1 fruit fly cellular context compared by ENCODE assay signal in genomic region chr3R:18298900-18299321, dm6.
A peak's percentile ranks its signal among the peaks of the same experiment; 100 is the strongest.
TF ChIP-seq lines count a peak whose summit lies in the region.

Dlc90F (plus strand) TSS chr3R:18299229.

TF ChIP-seq in whole organism, embryonic, 481 proteins besides CTCF, POLR2A, EP300 and RAD21 (continued from another document and continues in another):
- TF ChIP-seq CG9797 (GFP tag; optimal IDR thresholded peaks at IDR 0.05; lab: Kevin White, UChicago) (peak; percentile 90), Hey (tag; optimal IDR thresholded peaks at IDR 0.05; lab: Kevin White, UChicago) (no peak), Dp (GFP tag; optimal IDR thresholded peaks at IDR 0.05; lab: Kevin White, UChicago) (peak; percentile 44), CG18011 (GFP tag; optimal IDR thresholded peaks at IDR 0.05; lab: Kevin White, UChicago) (peak; percentile 22), Fer3 (tag; optimal IDR thresholded peaks at IDR 0.05; lab: Kevin White, UChicago) (peak; percentile 60), ab (GFP tag; optimal IDR thresholded peaks at IDR 0.05; lab: Kevin White, UChicago) (no peak), CG13123 (GFP tag; optimal IDR thresholded peaks at IDR 0.05; lab: Kevin White, UChicago) (peak; percentile 67), bsh (GFP tag; optimal IDR thresholded peaks at IDR 0.05; lab: Kevin White, UChicago) (peak in 1 of 2 experiments; percentile 72), pan (optimal IDR thresholded peaks at IDR 0.05; lab: Kevin White, UChicago) (no peak), pan (GFP tag; optimal IDR thresholded peaks at IDR 0.05 in 1 of 2, IDR thresholded peaks at IDR 0.05 in 1 of 2) (peak in 1 of 2 experiments; percentile 81), CG17328 (GFP tag; IDR thresholded peaks at IDR 0.05; lab: Robert Waterston, UW) (peak; percentile 72), Atf3 (GFP tag; optimal IDR thresholded peaks at IDR 0.05; lab: Kevin White, UChicago) (peak; percentile 68), NFAT (GFP tag; IDR thresholded peaks at IDR 0.05; lab: Robert Waterston, UW) (peak; percentile 65), amos (GFP tag; IDR thresholded peaks at IDR 0.05; lab: Robert Waterston, UW; ENCODE audit: partially characterized antibody) (0 out of 2 replicates have a peak, but pooled peaks have one; percentile 47), CG11456 (GFP tag; IDR thresholded peaks at IDR 0.05; lab: Robert Waterston, UW) (peak; percentile 86), CG1602 (GFP tag; optimal IDR thresholded peaks at IDR 0.05; lab: Kevin White, UChicago) (peak; percentile 75), sc (optimal IDR thresholded peaks at IDR 0.05; lab: Kevin White, UChicago) (no peak), sc (GFP tag; optimal IDR thresholded peaks at IDR 0.05; lab: Kevin White, UChicago) (peak; percentile 53), CG10274 (GFP tag; optimal IDR thresholded peaks at IDR 0.05; lab: Kevin White, UChicago) (no peak), Sry-β (GFP tag; optimal IDR thresholded peaks at IDR 0.05; lab: Kevin White, UChicago) (no peak), CG12071 (GFP tag; optimal IDR thresholded peaks at IDR 0.05; lab: Kevin White, UChicago) (no peak), CG12104 (GFP tag; optimal IDR thresholded peaks at IDR 0.05; lab: Kevin White, UChicago) (peak; percentile 12), CG14860 (GFP tag; IDR thresholded peaks at IDR 0.05; lab: Robert Waterston, UW; ENCODE audit: partially characterized antibody) (no peak), CG4282 (GFP tag; optimal IDR thresholded peaks at IDR 0.05; lab: Kevin White, UChicago) (peak; percentile 39), cg (GFP tag; optimal IDR thresholded peaks at IDR 0.05; lab: Kevin White, UChicago) (no peak), CG8388 (GFP tag; optimal IDR thresholded peaks at IDR 0.05; lab: Kevin White, UChicago) (peak; percentile 72), Opbp (GFP tag; IDR thresholded peaks at IDR 0.05; lab: Robert Waterston, UW; ENCODE audit: partially characterized antibody) (no peak), CG3407 (GFP tag; optimal IDR thresholded peaks at IDR 0.05; lab: Kevin White, UChicago) (peak; percentile 54), Vsx1 (GFP tag; optimal IDR thresholded peaks at IDR 0.05; lab: Kevin White, UChicago) (no peak), abd-A (tag; optimal IDR thresholded peaks at IDR 0.05; lab: Kevin White, UChicago) (peak; percentile 49), pum (GFP tag; optimal IDR thresholded peaks at IDR 0.05; lab: Kevin White, UChicago) (peak; percentile 77), CG14710 (tag; optimal IDR thresholded peaks at IDR 0.05; lab: Kevin White, UChicago) (peak; percentile 89), Ravus (GFP tag; IDR thresholded peaks at IDR 0.05; lab: Robert Waterston, UW) (peak; percentile 28; the same call in 1 of the 2 replicates), CG12299 (tag; optimal IDR thresholded peaks at IDR 0.05; lab: Kevin White, UChicago) (peak; percentile 25), scrt (GFP tag; optimal IDR thresholded peaks at IDR 0.05; lab: Kevin White, UChicago) (peak; percentile 17), CG7928 (GFP tag; optimal IDR thresholded peaks at IDR 0.05; lab: Kevin White, UChicago) (peak; percentile 67), tgo (GFP tag; IDR thresholded peaks at IDR 0.05; lab: Robert Waterston, UW) (peak; percentile 85), CG15479 (GFP tag; optimal IDR thresholded peaks at IDR 0.05; lab: Kevin White, UChicago) (peak; percentile 43), CG7963 (GFP tag; IDR thresholded peaks at IDR 0.05; lab: Robert Waterston, UW; ENCODE audit: partially characterized antibody) (no peak), CG16863 (GFP tag; optimal IDR thresholded peaks at IDR 0.05; lab: Kevin White, UChicago) (peak; percentile 41), jigr1 (GFP tag; IDR thresholded peaks at IDR 0.05; lab: Robert Waterston, UW) (peak; percentile 69; the same call in 1 of the 3 replicates), ash1 (GFP tag; optimal IDR thresholded peaks at IDR 0.05; lab: Kevin White, UChicago) (no peak), Myb (GFP tag; optimal IDR thresholded peaks at IDR 0.05; lab: Kevin White, UChicago) (peak; percentile 92), CG10431 (GFP tag; optimal IDR thresholded peaks at IDR 0.05; lab: Kevin White, UChicago) (peak; percentile 34), MBD-R2 (GFP tag; IDR thresholded peaks at IDR 0.05; lab: Robert Waterston, UW) (no peak; the same call in none of the 2 replicates), maf-S (GFP tag; optimal IDR thresholded peaks at IDR 0.05; lab: Kevin White, UChicago) (peak; percentile 75), Usf (GFP tag; optimal IDR thresholded peaks at IDR 0.05; lab: Kevin White, UChicago) (peak; percentile 52), pita (GFP tag; optimal IDR thresholded peaks at IDR 0.05; lab: Kevin White, UChicago) (no peak), sens-2 (GFP tag; IDR thresholded peaks at IDR 0.05; lab: Robert Waterston, UW) (peak; percentile 53), Lhr (GFP tag; optimal IDR thresholded peaks at IDR 0.05; lab: Kevin White, UChicago) (peak; percentile 95), CG42726 (GFP tag; IDR thresholded peaks at IDR 0.05; lab: Robert Waterston, UW; ENCODE audit: partially characterized antibody) (no peak), bowl (GFP tag; IDR thresholded peaks at IDR 0.05; lab: Robert Waterston, UW) (no peak), ems (GFP tag; optimal IDR thresholded peaks at IDR 0.05; lab: Kevin White, UChicago) (no peak), ATbp (GFP tag; optimal IDR thresholded peaks at IDR 0.05; lab: Kevin White, UChicago) (peak; percentile 49), Dfd (GFP tag; optimal IDR thresholded peaks at IDR 0.05; lab: Kevin White, UChicago) (peak in 1 of 2 experiments; percentile 19), HLH3B (GFP tag; IDR thresholded peaks at IDR 0.05; lab: Robert Waterston, UW) (peak; percentile 66; the same call in 1 of the 2 replicates), CG15073 (GFP tag; optimal IDR thresholded peaks at IDR 0.05; lab: Kevin White, UChicago) (no peak), tna (GFP tag; IDR thresholded peaks at IDR 0.05; lab: Robert Waterston, UW; ENCODE audit: partially characterized antibody) (no peak), Ssrp (tag; optimal IDR thresholded peaks at IDR 0.05; lab: Kevin White, UChicago) (peak; percentile 84), zf30C (GFP tag; optimal IDR thresholded peaks at IDR 0.05; lab: Kevin White, UChicago) (no peak), CG5953 (GFP tag; IDR thresholded peaks at IDR 0.05; lab: Robert Waterston, UW) (peak; percentile 61; the same call in 1 of the 2 replicates), CG6765 (GFP tag; optimal IDR thresholded peaks at IDR 0.05; lab: Kevin White, UChicago) (no peak), CG17802 (tag; optimal IDR thresholded peaks at IDR 0.05; lab: Kevin White, UChicago) (peak; percentile 85), dan (GFP tag; IDR thresholded peaks at IDR 0.05; lab: Robert Waterston, UW) (no peak; the same call in 1 of the 2 replicates), Sox100B (GFP tag; optimal IDR thresholded peaks at IDR 0.05; lab: Kevin White, UChicago) (no peak), sd (tag; optimal IDR thresholded peaks at IDR 0.05; lab: Kevin White, UChicago) (peak; percentile 22), CG18262 (tag; optimal IDR thresholded peaks at IDR 0.05; lab: Kevin White, UChicago) (peak; percentile 79), CG5245 (GFP tag; optimal IDR thresholded peaks at IDR 0.05; lab: Kevin White, UChicago) (peak; percentile 23), dmrt99B (tag; optimal IDR thresholded peaks at IDR 0.05; lab: Kevin White, UChicago) (peak; percentile 71), Lpt (GFP tag; optimal IDR thresholded peaks at IDR 0.05; lab: Kevin White, UChicago) (no peak), CG7372 (GFP tag; IDR thresholded peaks at IDR 0.05; lab: Robert Waterston, UW) (peak; percentile 75), B-H2 (GFP tag; optimal IDR thresholded peaks at IDR 0.05; lab: Kevin White, UChicago) (peak; percentile 67), trem (tag; optimal IDR thresholded peaks at IDR 0.05; lab: Kevin White, UChicago) (peak; percentile 83), ranshi (GFP tag; IDR thresholded peaks at IDR 0.05; lab: Robert Waterston, UW) (peak; percentile 72; the same call in 1 of the 2 replicates), cato (GFP tag; optimal IDR thresholded peaks at IDR 0.05; lab: Kevin White, UChicago; ENCODE audit: borderline replicate concordance) (peak; percentile 67), CG1647 (GFP tag; optimal IDR thresholded peaks at IDR 0.05; lab: Kevin White, UChicago) (peak; percentile 55), CG3281 (GFP tag; optimal IDR thresholded peaks at IDR 0.05; lab: Kevin White, UChicago) (peak; percentile 46), nerfin-2 (GFP tag; IDR thresholded peaks at IDR 0.05; lab: Robert Waterston, UW; ENCODE audit: partially characterized antibody) (no peak), Poxn (GFP tag; IDR thresholded peaks at IDR 0.05; lab: Robert Waterston, UW) (no peak), CG32772 (GFP tag; IDR thresholded peaks at IDR 0.05; lab: Robert Waterston, UW) (peak; percentile 70), kah (GFP tag; optimal IDR thresholded peaks at IDR 0.05; lab: Kevin White, UChicago) (no peak), CG1603 (tag; optimal IDR thresholded peaks at IDR 0.05; lab: Kevin White, UChicago) (peak; percentile 75), CG31224 (GFP tag; IDR thresholded peaks at IDR 0.05; lab: Robert Waterston, UW) (peak; percentile 71), dati (GFP tag; IDR thresholded peaks at IDR 0.05; lab: Robert Waterston, UW) (no peak), h (optimal IDR thresholded peaks at IDR 0.05; lab: Kevin White, UChicago) (no peak), lbe (GFP tag; optimal IDR thresholded peaks at IDR 0.05; lab: Kevin White, UChicago) (peak; percentile 40), Chrac-16 (GFP tag; optimal IDR thresholded peaks at IDR 0.05; lab: Kevin White, UChicago) (peak; percentile 84), bbx (GFP tag; IDR thresholded peaks at IDR 0.05; lab: Robert Waterston, UW; ENCODE audit: partially characterized antibody) (peak; percentile 9; the same call in 1 of the 2 replicates), esg (GFP tag; conservative IDR thresholded peaks at IDR 0.05; lab: Robert Waterston, UW) (peak; percentile 84), Gsc (GFP tag; IDR thresholded peaks at IDR 0.05; lab: Robert Waterston, UW) (no peak), gsb-n (tag; optimal IDR thresholded peaks at IDR 0.05; lab: Kevin White, UChicago) (peak; percentile 56), oc (tag; optimal IDR thresholded peaks at IDR 0.05; lab: Kevin White, UChicago) (no peak), Drgx (GFP tag; IDR thresholded peaks at IDR 0.05; lab: Robert Waterston, UW) (peak; percentile 68), CG12744 (GFP tag; optimal IDR thresholded peaks at IDR 0.05; lab: Kevin White, UChicago) (peak; percentile 64), zen (tag; optimal IDR thresholded peaks at IDR 0.05; lab: Kevin White, UChicago) (peak; percentile 46), seq (GFP tag; IDR thresholded peaks at IDR 0.05; lab: Robert Waterston, UW) (peak; percentile 61; the same call in 1 of the 2 replicates), CG10209 (GFP tag; optimal IDR thresholded peaks at IDR 0.05; lab: Kevin White, UChicago) (peak; percentile 54), CG7271 (tag; optimal IDR thresholded peaks at IDR 0.05; lab: Kevin White, UChicago) (peak; percentile 40), CG7745 (tag; optimal IDR thresholded peaks at IDR 0.05; lab: Kevin White, UChicago) (no peak), gt (GFP tag; IDR thresholded peaks at IDR 0.05; lab: Robert Waterston, UW) (no peak), CG11093 (GFP tag; IDR thresholded peaks at IDR 0.05; lab: Robert Waterston, UW) (peak; percentile 66; the same call in 2 of the 3 replicates), usp (GFP tag; optimal IDR thresholded peaks at IDR 0.05; lab: Kevin White, UChicago) (no peak), CG18619 (GFP tag; optimal IDR thresholded peaks at IDR 0.05; lab: Kevin White, UChicago) (peak; percentile 78), CG16813 (GFP tag; IDR thresholded peaks at IDR 0.05; lab: Robert Waterston, UW; ENCODE audit: partially characterized antibody) (peak; percentile 49), E2f1 (GFP tag; IDR thresholded peaks at IDR 0.05; lab: Robert Waterston, UW) (peak; percentile 83), CG9727 (GFP tag; optimal IDR thresholded peaks at IDR 0.05; lab: Kevin White, UChicago) (peak; percentile 44), Optix (GFP tag; IDR thresholded peaks at IDR 0.05; lab: Robert Waterston, UW) (peak; percentile 55; the same call in 2 of the 3 replicates), Rfx (GFP tag; IDR thresholded peaks at IDR 0.05; lab: Robert Waterston, UW) (peak; percentile 86), so (GFP tag; IDR thresholded peaks at IDR 0.05; lab: Robert Waterston, UW) (no peak), CG30020 (tag; optimal IDR thresholded peaks at IDR 0.05; lab: Kevin White, UChicago) (peak; percentile 84), CG8089 (GFP tag; optimal IDR thresholded peaks at IDR 0.05; lab: Kevin White, UChicago) (peak; percentile 59), gro (GFP tag; optimal IDR thresholded peaks at IDR 0.05; lab: Kevin White, UChicago) (peak; percentile 33), CoRest (tag; optimal IDR thresholded peaks at IDR 0.05; lab: Kevin White, UChicago) (peak; percentile 90), inv (GFP tag; IDR thresholded peaks at IDR 0.05; lab: Robert Waterston, UW; ENCODE audit: partially characterized antibody) (peak; percentile 29; the same call in 1 of the 2 replicates), CG1832 (GFP tag; optimal IDR thresholded peaks at IDR 0.05; lab: Kevin White, UChicago) (no peak), dmrt11E (tag; optimal IDR thresholded peaks at IDR 0.05; lab: Kevin White, UChicago) (peak; percentile 82), ewg (GFP tag; optimal IDR thresholded peaks at IDR 0.05; lab: Kevin White, UChicago) (peak; percentile 66), ind (GFP tag; optimal IDR thresholded peaks at IDR 0.05; lab: Kevin White, UChicago) (peak; percentile 82), pzg (GFP tag; optimal IDR thresholded peaks at IDR 0.05; lab: Kevin White, UChicago) (peak; percentile 84), prd (optimal IDR thresholded peaks at IDR 0.05; lab: Kevin White, UChicago) (no peak), prd (GFP tag; IDR thresholded peaks at IDR 0.05; lab: Robert Waterston, UW) (peak; percentile 87), CG6791 (GFP tag; IDR thresholded peaks at IDR 0.05; lab: Robert Waterston, UW; ENCODE audit: partially characterized antibody) (no peak), CG31365 (tag; optimal IDR thresholded peaks at IDR 0.05; lab: Kevin White, UChicago) (no peak), mirr (GFP tag; optimal IDR thresholded peaks at IDR 0.05; lab: Kevin White, UChicago) (no peak), TFAM (GFP tag; optimal IDR thresholded peaks at IDR 0.05; lab: Kevin White, UChicago) (peak; percentile 21), HLH4C (GFP tag; IDR thresholded peaks at IDR 0.05; lab: Robert Waterston, UW; ENCODE audit: partially characterized antibody) (no peak), NC2α (GFP tag; optimal IDR thresholded peaks at IDR 0.05; lab: Kevin White, UChicago) (peak; percentile 45), eve (GFP tag; optimal IDR thresholded peaks at IDR 0.05; lab: Kevin White, UChicago) (no peak), cad (GFP tag; optimal IDR thresholded peaks at IDR 0.05; lab: Kevin White, UChicago) (no peak)
